Fruit fly (Drosophila melanogaster) whole organism, embryonic: ENCODE measurements around the gene Hgsnat.

Source experiments
- Aef1 ChIP-seq: fragments of 200-800 bp; sonication (Bioruptor generic); IDR thresholded peaks from 3 replicates; pipeline ENCODE4 v1.3.6; 2022; ENCODE audit warnings: missing biosample characterization, missing genetic modification characterization
- Bgb ChIP-seq: fragments of 200-800 bp; sonication (Bioruptor generic); IDR thresholded peaks from 2 replicates; pipeline ENCODE4 v1.3.6; 2022; ENCODE audit warnings: missing biosample characterization, missing genetic modification characterization; ENCODE audit not compliant: partially characterized antibody
- CG1024 ChIP-seq: fragments of 200-800 bp; sonication (Bioruptor generic); IDR thresholded peaks from 2 replicates; pipeline ENCODE4 v1.3.6; 2022; ENCODE audit warnings: missing biosample characterization, missing genetic modification characterization
- CG10543 ChIP-seq: fragments of 200-800 bp; sonication (Bioruptor generic); optimal IDR thresholded peaks from 3 replicates; lab custom pipeline; 2017; ENCODE audit warnings: missing biosample characterization, mild to moderate bottlenecking, missing genetic modification characterization, moderate library complexity
- CG14860 ChIP-seq: fragments of 200-800 bp; sonication (Bioruptor generic); IDR thresholded peaks from 3 replicates; pipeline ENCODE4 v1.3.6; 2022; ENCODE audit warnings: missing biosample characterization, missing genetic modification characterization; ENCODE audit not compliant: partially characterized antibody
- CG15011 ChIP-seq: fragments of 200-800 bp; sonication (Bioruptor generic); optimal IDR thresholded peaks from 3 replicates; lab custom pipeline; 2018; ENCODE audit warnings: missing biosample characterization, mild to moderate bottlenecking, missing genetic modification characterization
- CG15479 ChIP-seq: fragments of 200-800 bp; sonication (Bioruptor generic); optimal IDR thresholded peaks from 3 replicates; lab custom pipeline; 2019; ENCODE audit warnings: missing biosample characterization, mild to moderate bottlenecking, missing genetic modification characterization, moderate library complexity
- CG1603 ChIP-seq: fragments of 200-800 bp; sonication (Bioruptor generic); optimal IDR thresholded peaks from 2 replicates; lab custom pipeline; 2019; ENCODE audit warnings: missing biosample characterization, mild to moderate bottlenecking, missing genetic modification characterization, moderate library complexity
- CG17186 ChIP-seq: fragments of 200-800 bp; sonication (Bioruptor generic); optimal IDR thresholded peaks from 3 replicates; lab custom pipeline; 2017; ENCODE audit warnings: missing biosample characterization, missing genetic modification reagents, missing genetic modification characterization
- CG17385 ChIP-seq: fragments of 200-800 bp; sonication (Bioruptor generic); optimal IDR thresholded peaks from 3 replicates; lab custom pipeline; 2018; ENCODE audit warnings: missing biosample characterization, mild to moderate bottlenecking, missing genetic modification characterization
- CG2202 ChIP-seq: fragments of 200-800 bp; sonication (Bioruptor generic); optimal IDR thresholded peaks from 2 replicates; lab custom pipeline; 2018; ENCODE audit warnings: missing biosample characterization, mild to moderate bottlenecking, missing genetic modification characterization
- CG34224 ChIP-seq: fragments of 200-800 bp; sonication (Bioruptor generic); IDR thresholded peaks from 3 replicates; pipeline ENCODE4 v1.3.6; 2022; ENCODE audit warnings: missing biosample characterization, missing genetic modification characterization; ENCODE audit not compliant: partially characterized antibody
- CG34422 ChIP-seq: fragments of 200-800 bp; sonication (Bioruptor generic); IDR thresholded peaks from 3 replicates; pipeline ENCODE4 v1.3.6; 2022; ENCODE audit warnings: missing biosample characterization, missing genetic modification characterization
- CG42726 ChIP-seq: fragments of 200-800 bp; sonication (Bioruptor generic); IDR thresholded peaks from 2 replicates; pipeline ENCODE4 v1.3.6; 2022; ENCODE audit warnings: missing biosample characterization, missing genetic modification characterization; ENCODE audit not compliant: partially characterized antibody
- CG4360 ChIP-seq: fragments of 200-800 bp; sonication (Bioruptor generic); IDR thresholded peaks from 2 replicates; pipeline ENCODE4 v1.3.6; 2022; ENCODE audit warnings: missing biosample characterization, missing genetic modification characterization
- CG4617 ChIP-seq: fragments of 200-800 bp; sonication (Bioruptor generic); optimal IDR thresholded peaks from 3 replicates; lab custom pipeline; 2016; ENCODE audit warnings: missing biosample characterization, missing genetic modification characterization, borderline replicate concordance
- CG5953 ChIP-seq: fragments of 200-800 bp; sonication (Bioruptor generic); IDR thresholded peaks from 2 replicates; pipeline ENCODE4 v1.3.6; 2022; ENCODE audit warnings: missing biosample characterization, missing genetic modification characterization
- CG6854 ChIP-seq: fragments of 200-800 bp; sonication (Bioruptor generic); optimal IDR thresholded peaks from 3 replicates; lab custom pipeline; 2017; ENCODE audit warnings: missing biosample characterization, mild to moderate bottlenecking, missing genetic modification characterization
- CG7963 ChIP-seq: fragments of 200-800 bp; sonication (Bioruptor generic); IDR thresholded peaks from 3 replicates; pipeline ENCODE4 v1.3.6; 2022; ENCODE audit warnings: missing biosample characterization, missing genetic modification characterization; ENCODE audit not compliant: partially characterized antibody
- CG9817 ChIP-seq: fragments of 200-800 bp; sonication (Bioruptor generic); optimal IDR thresholded peaks from 2 replicates; lab custom pipeline; 2018; ENCODE audit warnings: missing biosample characterization, mild to moderate bottlenecking, missing genetic modification characterization, moderate library complexity
- Deaf1 ChIP-seq: fragments of 200-800 bp; optimal IDR thresholded peaks from 3 replicates; lab custom pipeline; 2019; ENCODE audit warnings: missing biosample characterization, mild to moderate bottlenecking, missing genetic modification characterization, moderate library complexity
- Dref ChIP-seq: fragments of 200-800 bp; sonication (Bioruptor generic); IDR thresholded peaks from 2 replicates; pipeline ENCODE4 v1.3.6; 2022; ENCODE audit warnings: missing biosample characterization, missing genetic modification characterization
- HmgZ ChIP-seq: fragments of 200-800 bp; sonication (Bioruptor generic); optimal IDR thresholded peaks from 2 replicates; lab custom pipeline; 2018; ENCODE audit warnings: missing biosample characterization, mild to moderate bottlenecking, missing genetic modification characterization
- NK7.1 ChIP-seq: fragments of 200-800 bp; sonication (Bioruptor generic); optimal IDR thresholded peaks from 3 replicates; lab custom pipeline; 2016; ENCODE audit warnings: missing biosample characterization, missing genetic modification characterization
- Nf-YC ChIP-seq: fragments of 200-800 bp; optimal IDR thresholded peaks from 3 replicates; lab custom pipeline; 2019; ENCODE audit warnings: missing biosample characterization, mild to moderate bottlenecking, missing genetic modification characterization, moderate library complexity
- Optix ChIP-seq: fragments of 200-800 bp; sonication (Bioruptor generic); IDR thresholded peaks from 3 replicates; pipeline ENCODE4 v1.3.6; 2022; ENCODE audit warnings: missing biosample characterization, missing genetic modification characterization
- Sin3A ChIP-seq: fragments of >200 bp; optimal IDR thresholded peaks from 2 replicates; lab custom pipeline; 2018
- YL-1 ChIP-seq: fragments of 200-800 bp; sonication (Bioruptor generic); optimal IDR thresholded peaks from 3 replicates; lab custom pipeline; 2017; ENCODE audit warnings: missing biosample characterization, mild to moderate bottlenecking, missing genetic modification characterization
- ato ChIP-seq: fragments of 200-800 bp; sonication (Bioruptor generic); IDR thresholded peaks from 2 replicates; pipeline ENCODE4 v1.3.6; 2022; ENCODE audit warnings: missing biosample characterization, missing genetic modification characterization; ENCODE audit not compliant: partially characterized antibody
- btn ChIP-seq: fragments of 200-800 bp; sonication (Bioruptor generic); optimal IDR thresholded peaks from 2 replicates; lab custom pipeline; 2016; ENCODE audit warnings: missing biosample characterization, missing genetic modification characterization
- cg ChIP-seq: fragments of 200-800 bp; sonication (Bioruptor generic); optimal IDR thresholded peaks from 3 replicates; lab custom pipeline; 2019; ENCODE audit warnings: missing biosample characterization, mild to moderate bottlenecking, missing genetic modification characterization, moderate library complexity
- chm ChIP-seq: fragments of 200-800 bp; sonication (Bioruptor generic); IDR thresholded peaks from 2 replicates; pipeline ENCODE4 v1.3.6; 2022; ENCODE audit warnings: missing biosample characterization, missing genetic modification characterization
- cwo ChIP-seq: fragments of 200-800 bp; sonication (Bioruptor generic); optimal IDR thresholded peaks from 3 replicates; lab custom pipeline; 2017; ENCODE audit warnings: missing biosample characterization, missing genetic modification characterization, mild to moderate bottlenecking, moderate library complexity, missing genetic modification reagents
- dati ChIP-seq: fragments of 200-800 bp; sonication (Bioruptor generic); IDR thresholded peaks from 2 replicates; pipeline ENCODE4 v1.3.6; 2022; ENCODE audit warnings: missing biosample characterization, missing genetic modification characterization
- eve ChIP-seq, 2 experiments: fragments of >200 bp; optimal IDR thresholded peaks; 2 replicates each; lab custom pipeline; 2017; ENCODE audit warnings: missing biosample characterization in 2 of 2, missing genetic modification characterization in 2 of 2
- grn ChIP-seq: fragments of 200-800 bp; sonication (Bioruptor generic); optimal IDR thresholded peaks from 3 replicates; lab custom pipeline; 2017; ENCODE audit warnings: missing biosample characterization, missing genetic modification characterization
- gro ChIP-seq: fragments of 200-800 bp; sonication (Bioruptor generic); optimal IDR thresholded peaks from 2 replicates; lab custom pipeline; 2016; ENCODE audit warnings: missing biosample characterization, missing genetic modification characterization
- hb ChIP-seq: fragments of 200-800 bp; sonication (Bioruptor generic); IDR thresholded peaks from 3 replicates; pipeline ENCODE4 v1.3.6; 2022; ENCODE audit warnings: missing biosample characterization, missing genetic modification characterization; ENCODE audit not compliant: partially characterized antibody
- hbn ChIP-seq: fragments of 200-800 bp; sonication (Bioruptor generic); IDR thresholded peaks from 2 replicates; pipeline ENCODE4 v1.3.6; 2022; ENCODE audit warnings: missing biosample characterization, missing genetic modification characterization; ENCODE audit not compliant: partially characterized antibody
- hkb ChIP-seq, 2 experiments: fragments of 200-800 bp in 1 of 2; fragments of >200 bp in 1 of 2; sonication (Bioruptor generic) in 1 of 2; IDR thresholded peaks in 1 of 2; optimal IDR thresholded peaks in 1 of 2; 2 replicates each; pipeline versions ENCODE4 v1.3.6 to Lab custom; 2017 to 2022; ENCODE audit warnings: missing biosample characterization in 1 of 2, missing genetic modification characterization in 1 of 2
- otp ChIP-seq: fragments of 200-800 bp; sonication (Bioruptor generic); IDR thresholded peaks from 3 replicates; pipeline ENCODE4, ENCODE4 v1.3.6; 2022; ENCODE audit warnings: missing biosample characterization, missing genetic modification characterization
- pan ChIP-seq, 4 experiments: fragments of >200 bp in 3 of 4; fragments of 200-800 bp in 1 of 4; sonication (Bioruptor generic) in 1 of 4; optimal IDR thresholded peaks in 3 of 4; IDR thresholded peaks in 1 of 4; 2 replicates each; pipeline versions ENCODE4 v1.3.6 to Lab custom; 2017 to 2022; ENCODE audit warnings: missing biosample characterization in 2 of 4, missing genetic modification characterization in 2 of 4, mixed read lengths in 1 of 4
- ranshi ChIP-seq: fragments of 200-800 bp; sonication (Bioruptor generic); IDR thresholded peaks from 2 replicates; pipeline ENCODE4 v1.3.6; 2022; ENCODE audit warnings: missing biosample characterization, missing genetic modification characterization
- sc ChIP-seq, 3 experiments: fragments of >200 bp in 2 of 3; fragments of 200-800 bp in 1 of 3; sonication (Bioruptor generic) in 1 of 3; optimal IDR thresholded peaks; 2 replicates in 2 of 3; 3 replicates in 1 of 3; lab custom pipeline; 2017; ENCODE audit warnings: mild to moderate bottlenecking in 1 of 3, missing biosample characterization in 1 of 3, missing genetic modification characterization in 1 of 3, missing genetic modification reagents in 1 of 3
- sens ChIP-seq: fragments of 200-800 bp; sonication (Bioruptor generic); peaks from one replicate; lab custom pipeline; 2016; ENCODE audit warnings: missing biosample characterization, missing genetic modification characterization
- unc-4 ChIP-seq: fragments of 200-800 bp; sonication (Bioruptor generic); IDR thresholded peaks from 2 replicates; pipeline ENCODE4 v1.3.6; 2022; ENCODE audit warnings: missing biosample characterization, missing genetic modification characterization; ENCODE audit not compliant: partially characterized antibody
- wek ChIP-seq: fragments of 200-800 bp; sonication (Bioruptor generic); optimal IDR thresholded peaks from 3 replicates; lab custom pipeline; 2018; ENCODE audit warnings: missing biosample characterization, mild to moderate bottlenecking, missing genetic modification characterization, moderate library complexity
- z ChIP-seq: fragments of 200-800 bp; sonication (Bioruptor generic); IDR thresholded peaks from 3 replicates; pipeline ENCODE4 v1.3.6; 2022; ENCODE audit warnings: missing biosample characterization, missing genetic modification characterization

Gene Hgsnat

dm6 chrX:4908926-4909432 lies 9.6 kb upstream of the Hgsnat start, which contains the start of gene CG32772 (continued):
- TF ChIP-seq cg (GFP tag; lab: Kevin White, UChicago) (peak; percentile 93), CG1603 (tag; lab: Kevin White, UChicago) (peak; percentile 1), ato (GFP tag; lab: Robert Waterston, UW) (peak; percentile 85), CG15011 (GFP tag; lab: Kevin White, UChicago) (no peak), wek (no peak), pan (optimal IDR thresholded peaks at IDR 0.05; lab: Kevin White, UChicago) (no peak), pan (GFP tag; optimal IDR thresholded peaks at IDR 0.05 in 1 of 2, IDR thresholded peaks at IDR 0.05 in 1 of 2) (no peak), CG4617 (peak; percentile 43), dati (GFP tag; lab: Robert Waterston, UW) (no peak), CG9817 (tag; lab: Kevin White, UChicago) (no peak), unc-4 (GFP tag; lab: Robert Waterston, UW) (peak; percentile 74), Deaf1 (tag; lab: Kevin White, UChicago) (peak; percentile 92), hkb (optimal IDR thresholded peaks at IDR 0.05; lab: Kevin White, UChicago) (no peak), hkb (GFP tag; IDR thresholded peaks at IDR 0.05; lab: Robert Waterston, UW) (no peak), CG14860 (GFP tag; lab: Robert Waterston, UW) (peak; percentile 76), Nf-YC (tag; lab: Kevin White, UChicago) (peak; percentile 33), CG7963 (GFP tag; lab: Robert Waterston, UW) (peak; percentile 80), hbn (GFP tag; lab: Robert Waterston, UW) (peak; percentile 32; the same call in 1 of the 2 replicates), CG6854 (GFP tag; lab: Kevin White, UChicago) (no peak), NK7.1 (no peak), CG17385 (GFP tag; lab: Kevin White, UChicago) (peak; percentile 41), Sin3A (lab: Kevin White, UChicago) (peak; percentile 15), ranshi (GFP tag; lab: Robert Waterston, UW) (no peak), Optix (GFP tag; lab: Robert Waterston, UW) (no peak), CG2202 (tag; lab: Kevin White, UChicago) (no peak), otp (GFP tag; lab: Robert Waterston, UW) (peak; percentile 26; the same call in 1 of the 3 replicates), CG34422 (GFP tag; lab: Robert Waterston, UW) (no peak), grn (no peak), chm (GFP tag; lab: Robert Waterston, UW) (0 out of 2 replicates have a peak, but pooled peaks have one; percentile 36), Aef1 (GFP tag; lab: Robert Waterston, UW) (peak; percentile 70), sens (GFP tag; lab: Kevin White, UChicago) (peak; percentile 86), CG17186 (peak; percentile 82), sc (optimal IDR thresholded peaks at IDR 0.05; lab: Kevin White, UChicago) (no peak), sc (GFP tag; optimal IDR thresholded peaks at IDR 0.05; lab: Kevin White, UChicago) (no peak), cwo (GFP tag; lab: Kevin White, UChicago) (no peak), Dref (peak; percentile 92), CG15479 (GFP tag; lab: Kevin White, UChicago) (peak; percentile 17), eve (GFP tag; optimal IDR thresholded peaks at IDR 0.05; lab: Kevin White, UChicago) (no peak), HmgZ (tag; lab: Kevin White, UChicago) (peak; percentile 22), hb (GFP tag; lab: Robert Waterston, UW) (peak; percentile 75; the same call in 2 of the 3 replicates), Bgb (GFP tag; lab: Robert Waterston, UW) (peak; percentile 89), CG1024 (GFP tag; lab: Robert Waterston, UW) (no peak), CG34224 (peak; percentile 81), gro (peak; percentile 1), CG4360 (GFP tag; lab: Robert Waterston, UW) (peak; percentile 78), CG5953 (GFP tag; lab: Robert Waterston, UW) (no peak), z (no peak), CG10543 (peak; percentile 16), btn (GFP tag; lab: Kevin White, UChicago) (no peak), YL-1 (peak; percentile 67), CG42726 (GFP tag; lab: Robert Waterston, UW) (peak; percentile 56; the same call in 1 of the 2 replicates)
